Worm (Caenorhabditis elegans): Measurements from ENCODE around the gene tat-1.

DNA sequence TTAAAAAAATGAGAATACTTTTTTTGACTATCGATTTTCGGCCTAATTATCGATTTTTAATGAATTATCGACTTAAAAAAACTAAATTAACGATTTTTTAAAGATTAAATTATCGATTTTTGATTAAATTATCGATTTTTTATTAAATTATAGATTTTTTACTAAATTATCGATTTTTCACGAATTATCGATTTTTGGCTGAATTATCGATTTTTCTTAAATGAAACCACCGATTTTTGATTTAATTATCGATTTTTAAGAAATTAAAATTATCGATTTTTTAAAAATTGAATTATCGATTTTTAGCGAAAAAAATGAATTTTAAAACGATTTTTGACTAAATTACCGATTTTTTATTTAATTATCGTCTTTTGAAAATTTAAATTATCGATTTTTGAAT lies 9.8 kb downstream of the tat-1 start:
- TF ChIP-seq dmd-4 (tag; optimal IDR thresholded peaks at IDR 0.05; ENCODE audit: borderline replicate concordance) (no peak), ceh-22 (tag; optimal IDR thresholded peaks at IDR 0.05) (no peak), eyg-1 (tag; optimal IDR thresholded peaks at IDR 0.05) (no peak), pqm-1 (tag; optimal IDR thresholded peaks at IDR 0.05) (no peak), odd-2 (tag; optimal IDR thresholded peaks at IDR 0.05) (no peak), C08G9.2 (tag; optimal IDR thresholded peaks at IDR 0.05) (no peak), sox-4 (tag; optimal IDR thresholded peaks at IDR 0.05) (no peak), tbx-7 (tag; optimal IDR thresholded peaks at IDR 0.05) (no peak), zip-5 (tag; optimal IDR thresholded peaks at IDR 0.05) (no peak), F13H6.1 (tag; optimal IDR thresholded peaks at IDR 0.05) (no peak), ttx-3 (tag; optimal IDR thresholded peaks at IDR 0.05) (no peak), ceh-14 (tag; optimal IDR thresholded peaks at IDR 0.05) (no peak)

Measured in whole organism, late embryonic.